Fruit fly (Drosophila melanogaster) whole organism, adult: ENCODE results near the gene CG31848.

Source experiments
- CG11617 ChIP-seq: fragments of 200-800 bp; sonication (Bioruptor generic); optimal IDR thresholded peaks from 2 replicates; lab custom pipeline; 2017; ENCODE audit warnings: mild to moderate bottlenecking, missing biosample characterization, missing genetic modification reagents, missing genetic modification characterization
- CG12768 ChIP-seq: fragments of 200-800 bp; sonication (Bioruptor generic); optimal IDR thresholded peaks from 2 replicates; lab custom pipeline; 2017; ENCODE audit warnings: missing biosample characterization, missing genetic modification characterization, mild to moderate bottlenecking, moderate library complexity, missing genetic modification reagents
- CG14711 ChIP-seq: fragments of 200-800 bp; sonication (Bioruptor generic); optimal IDR thresholded peaks from 2 replicates; lab custom pipeline; 2018; ENCODE audit warnings: missing biosample characterization, mild to moderate bottlenecking, missing genetic modification characterization, moderate library complexity
- CG1620 ChIP-seq: fragments of 200-800 bp; sonication (Bioruptor generic); optimal IDR thresholded peaks from 2 replicates; lab custom pipeline; 2016; ENCODE audit warnings: missing biosample characterization, missing genetic modification characterization
- CG33017 ChIP-seq: fragments of 200-800 bp; sonication (Bioruptor generic); optimal IDR thresholded peaks from 2 replicates; lab custom pipeline; 2018; ENCODE audit warnings: missing biosample characterization, mild to moderate bottlenecking, missing genetic modification characterization, moderate library complexity
- CG5204 ChIP-seq: fragments of 200-800 bp; sonication (Bioruptor generic); optimal IDR thresholded peaks from 2 replicates; lab custom pipeline; 2016; ENCODE audit warnings: missing biosample characterization, missing genetic modification characterization
- CG7045 ChIP-seq: fragments of 200-800 bp; sonication (Bioruptor generic); optimal IDR thresholded peaks from 2 replicates; lab custom pipeline; 2017; ENCODE audit warnings: missing biosample characterization, mild to moderate bottlenecking, missing genetic modification characterization
- CG7101 ChIP-seq: fragments of 200-800 bp; sonication (Bioruptor generic); optimal IDR thresholded peaks from 2 replicates; lab custom pipeline; 2018; ENCODE audit warnings: missing biosample characterization, mild to moderate bottlenecking, missing genetic modification characterization, moderate library complexity
- Clk ChIP-seq: fragments of 200-800 bp; sonication (Bioruptor generic); optimal IDR thresholded peaks from 2 replicates; lab custom pipeline; 2017; ENCODE audit warnings: missing biosample characterization, missing genetic modification characterization
- Crg-1 ChIP-seq: fragments of 200-800 bp; sonication (Bioruptor generic); optimal IDR thresholded peaks from 2 replicates; lab custom pipeline; 2016; ENCODE audit warnings: missing biosample characterization, missing genetic modification characterization
- Hr96 ChIP-seq: fragments of 200-800 bp; sonication (Bioruptor generic); optimal IDR thresholded peaks from 2 replicates; lab custom pipeline; 2016; ENCODE audit warnings: missing biosample characterization, missing genetic modification characterization
- Mnt ChIP-seq: fragments of 200-800 bp; sonication (Bioruptor generic); optimal IDR thresholded peaks from 2 replicates; lab custom pipeline; 2016; ENCODE audit warnings: missing biosample characterization, mild to moderate bottlenecking, missing genetic modification characterization
- bab1 ChIP-seq: fragments of 200-800 bp; sonication (Bioruptor generic); optimal IDR thresholded peaks from 3 replicates; lab custom pipeline; 2019; ENCODE audit warnings: missing biosample characterization, mild to moderate bottlenecking, missing genetic modification characterization, moderate library complexity
- cic ChIP-seq: fragments of 200-800 bp; sonication (Bioruptor generic); optimal IDR thresholded peaks from 2 replicates; lab custom pipeline; 2017; ENCODE audit warnings: missing biosample characterization, mild to moderate bottlenecking, missing genetic modification characterization, moderate library complexity
- cnc ChIP-seq, 2 experiments: fragments of >200 bp; optimal IDR thresholded peaks; 2 replicates each; lab custom pipeline; 2017
- kay ChIP-seq: fragments of 200-800 bp; sonication (Bioruptor generic); peaks from one replicate; lab custom pipeline; 2016; ENCODE audit warnings: missing biosample characterization, missing genetic modification characterization, borderline replicate concordance
- ovo ChIP-seq: fragments of 200-800 bp; sonication (Bioruptor generic); optimal IDR thresholded peaks from 2 replicates; lab custom pipeline; 2016; ENCODE audit warnings: missing biosample characterization, missing genetic modification characterization
- pad ChIP-seq: fragments of 200-800 bp; sonication (Bioruptor generic); optimal IDR thresholded peaks from 3 replicates; lab custom pipeline; 2017; ENCODE audit warnings: missing biosample characterization, missing genetic modification characterization, mild to moderate bottlenecking, moderate library complexity, missing genetic modification reagents
- tj ChIP-seq: fragments of 200-800 bp; sonication (Bioruptor generic); optimal IDR thresholded peaks from 3 replicates; lab custom pipeline; 2017; ENCODE audit warnings: missing biosample characterization, mild to moderate bottlenecking, missing genetic modification characterization, moderate library complexity
- toe ChIP-seq: fragments of 200-800 bp; sonication (Bioruptor generic); optimal IDR thresholded peaks from 2 replicates; lab custom pipeline; 2016; ENCODE audit warnings: missing biosample characterization, missing genetic modification characterization

The CG31848 gene

DNA sequence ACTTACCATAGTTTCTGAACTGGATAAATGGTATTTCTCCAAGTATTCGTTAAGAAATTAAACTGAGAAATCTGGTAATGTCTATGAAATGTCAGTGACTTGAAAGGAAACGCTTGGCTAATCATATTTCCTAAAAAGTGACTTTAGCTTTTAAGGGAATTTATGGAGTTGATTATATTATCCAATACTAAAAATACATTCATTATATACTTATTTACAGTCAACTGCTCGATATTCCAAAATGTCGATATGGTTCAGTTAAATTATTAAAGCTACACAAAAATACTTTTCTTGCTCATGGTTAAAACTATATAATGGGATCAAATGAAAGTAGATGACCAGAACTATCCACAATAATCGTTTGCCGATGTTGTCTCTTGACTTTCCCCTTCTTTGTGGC lies at the start of gene CG31848:
CG31848 (minus strand) TSS at position 101 of the 400 bp plus-strand sequence.
- TF ChIP-seq Crg-1 (GFP tag; lab: Kevin White, UChicago), result no peak
- TF ChIP-seq tj, result no peak
- TF ChIP-seq toe (GFP tag; lab: Kevin White, UChicago), result no peak
- TF ChIP-seq ovo (GFP tag; lab: Kevin White, UChicago), result no peak
- TF ChIP-seq Mnt, result no peak
- no peak for TF ChIP-seq kay (GFP tag; lab: Kevin White, UChicago)
- TF ChIP-seq CG7101 (tag; lab: Kevin White, UChicago), result no peak
- no peak for TF ChIP-seq bab1 (GFP tag; lab: Kevin White, UChicago)
- TF ChIP-seq cic (GFP tag; lab: Kevin White, UChicago), result no peak
- TF ChIP-seq cnc (optimal IDR thresholded peaks at IDR 0.05; lab: Kevin White, UChicago), result no peak

DNA sequence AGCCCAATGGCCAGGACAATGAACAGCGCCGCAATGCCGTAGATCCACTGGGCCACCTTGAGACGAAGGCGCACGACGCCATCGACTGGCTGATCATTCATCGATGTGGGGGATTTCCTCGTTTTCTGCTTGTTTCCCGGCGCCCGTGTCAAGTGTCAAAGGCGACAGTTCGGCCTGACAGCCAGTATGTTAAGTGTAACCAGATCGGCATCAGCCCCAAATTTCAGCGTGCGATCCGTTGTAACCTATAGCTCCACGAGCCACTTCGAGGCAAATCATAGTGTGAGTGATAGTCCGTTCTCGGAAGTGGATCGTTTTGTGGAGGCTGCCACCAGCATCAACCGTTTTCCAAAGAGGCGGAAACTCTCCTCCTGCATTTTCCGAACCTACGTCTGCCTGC lies 41.0 kb upstream of the CG31848 start, which contains the start of gene CG43779:
CG43779 (minus strand) TSS at position 101 of the 400 bp plus-strand sequence.
- no peak for TF ChIP-seq Mnt
- TF ChIP-seq pad (GFP tag; lab: Kevin White, UChicago), result no peak
- TF ChIP-seq CG7045 (GFP tag; lab: Kevin White, UChicago), result no peak
- TF ChIP-seq cnc (optimal IDR thresholded peaks at IDR 0.05; lab: Kevin White, UChicago), result no peak
- no peak for TF ChIP-seq Crg-1 (GFP tag; lab: Kevin White, UChicago)
- no peak for TF ChIP-seq CG11617
- TF ChIP-seq CG33017, result no peak
- no peak for TF ChIP-seq Hr96 (GFP tag; lab: Kevin White, UChicago)
- no peak for TF ChIP-seq Clk (GFP tag; lab: Kevin White, UChicago)

DNA sequence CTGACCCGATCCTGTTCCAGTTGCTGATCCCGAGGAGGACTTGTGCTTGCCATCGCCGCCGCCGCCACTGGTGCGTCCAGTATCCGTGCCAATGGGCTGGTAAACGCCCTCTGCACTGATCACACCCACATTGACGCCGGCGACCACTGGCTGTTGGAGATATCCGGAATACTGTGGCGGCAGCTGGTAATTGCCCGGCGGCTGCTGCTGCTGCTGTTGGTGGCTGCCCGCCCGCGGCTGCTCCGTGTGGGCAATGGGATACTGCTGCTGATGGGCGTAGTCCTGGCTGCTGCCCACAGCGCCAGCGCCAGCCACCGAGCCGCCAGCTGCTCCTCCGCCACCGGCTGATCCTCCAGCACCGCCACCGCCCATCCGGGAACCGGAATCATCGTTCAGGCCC lies 39.3 kb upstream of the CG31848 start:
- TF ChIP-seq CG14711 (no peak), pad (GFP tag; lab: Kevin White, UChicago) (no peak), CG7101 (tag; lab: Kevin White, UChicago) (no peak), CG12768 (GFP tag; lab: Kevin White, UChicago) (no peak), cnc (optimal IDR thresholded peaks at IDR 0.05; lab: Kevin White, UChicago) (no peak), cic (GFP tag; lab: Kevin White, UChicago) (no peak), Hr96 (GFP tag; lab: Kevin White, UChicago) (no peak), bab1 (GFP tag; lab: Kevin White, UChicago) (no peak)

DNA sequence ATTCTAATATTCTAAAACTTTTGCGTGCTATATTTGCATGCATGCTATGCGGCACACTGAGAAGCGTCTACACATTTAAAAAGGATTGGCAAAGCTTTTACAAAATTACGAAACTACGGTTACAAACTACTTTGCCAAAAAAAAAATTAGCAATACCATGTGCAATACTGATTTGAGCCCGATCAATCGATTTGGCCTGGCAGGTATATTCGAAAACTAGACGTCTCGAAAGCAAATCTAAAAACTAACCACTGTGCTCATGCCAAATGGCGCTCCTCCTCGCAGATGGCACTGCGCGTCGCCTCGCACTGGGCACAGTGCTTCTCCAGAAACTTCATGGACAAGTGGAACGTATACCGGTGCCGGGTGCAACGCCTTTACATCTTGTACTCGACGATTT lies 38.8 kb upstream of the CG31848 start, which contains the start of gene CG16825:
CG16825 (plus strand) TSS at position 301 of the 400 bp plus-strand sequence.
- TF ChIP-seq cnc (optimal IDR thresholded peaks at IDR 0.05; lab: Kevin White, UChicago), result no peak
- TF ChIP-seq kay (GFP tag; lab: Kevin White, UChicago), result no peak
- no peak for TF ChIP-seq Mnt
- no peak for TF ChIP-seq Crg-1 (GFP tag; lab: Kevin White, UChicago)
- no peak for TF ChIP-seq CG11617
- TF ChIP-seq cic (GFP tag; lab: Kevin White, UChicago), result no peak
- no peak for TF ChIP-seq CG7101 (tag; lab: Kevin White, UChicago)
- no peak for TF ChIP-seq bab1 (GFP tag; lab: Kevin White, UChicago)
- no peak for TF ChIP-seq Clk (GFP tag; lab: Kevin White, UChicago)
- TF ChIP-seq Hr96 (GFP tag; lab: Kevin White, UChicago), result no peak
- no peak for TF ChIP-seq CG5204
- TF ChIP-seq ovo (GFP tag; lab: Kevin White, UChicago), result no peak
- TF ChIP-seq CG12768 (GFP tag; lab: Kevin White, UChicago), result no peak
- no peak for TF ChIP-seq toe (GFP tag; lab: Kevin White, UChicago)
- no peak for TF ChIP-seq CG14711
- no peak for TF ChIP-seq CG7045 (GFP tag; lab: Kevin White, UChicago)
- no peak for TF ChIP-seq pad (GFP tag; lab: Kevin White, UChicago)
- no peak for TF ChIP-seq CG1620

DNA sequence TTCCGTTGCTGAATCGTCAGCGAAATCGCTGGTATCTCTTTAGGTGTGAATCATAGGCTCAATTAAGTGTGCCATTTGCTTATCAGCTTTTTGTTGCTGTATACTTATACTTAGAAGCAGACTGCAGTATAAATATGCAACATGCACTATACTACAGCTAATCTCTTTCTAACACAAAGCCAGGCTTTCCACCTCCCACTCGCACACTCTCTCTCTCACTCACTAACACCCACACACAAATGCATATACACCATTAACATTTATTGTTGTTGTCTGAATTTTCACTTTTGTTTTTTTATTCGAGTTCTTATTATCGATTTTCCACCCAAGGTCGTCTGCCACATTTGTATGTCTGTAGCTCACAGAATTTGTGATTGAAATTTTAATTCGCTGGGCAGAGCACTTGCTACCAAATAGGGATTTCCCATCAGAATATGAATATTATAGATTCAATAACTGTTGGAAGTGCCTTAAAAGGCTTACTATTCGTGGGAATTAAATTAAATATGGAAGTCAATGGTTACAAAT lies 31.1 kb upstream of the CG31848 start:
- TF ChIP-seq kay (GFP tag; lab: Kevin White, UChicago) (peak; percentile 94), pad (GFP tag; lab: Kevin White, UChicago) (no peak), bab1 (GFP tag; lab: Kevin White, UChicago) (no peak), Hr96 (GFP tag; lab: Kevin White, UChicago) (no peak), CG1620 (no peak), Mnt (no peak), cic (GFP tag; lab: Kevin White, UChicago) (peak; percentile 68)

DNA sequence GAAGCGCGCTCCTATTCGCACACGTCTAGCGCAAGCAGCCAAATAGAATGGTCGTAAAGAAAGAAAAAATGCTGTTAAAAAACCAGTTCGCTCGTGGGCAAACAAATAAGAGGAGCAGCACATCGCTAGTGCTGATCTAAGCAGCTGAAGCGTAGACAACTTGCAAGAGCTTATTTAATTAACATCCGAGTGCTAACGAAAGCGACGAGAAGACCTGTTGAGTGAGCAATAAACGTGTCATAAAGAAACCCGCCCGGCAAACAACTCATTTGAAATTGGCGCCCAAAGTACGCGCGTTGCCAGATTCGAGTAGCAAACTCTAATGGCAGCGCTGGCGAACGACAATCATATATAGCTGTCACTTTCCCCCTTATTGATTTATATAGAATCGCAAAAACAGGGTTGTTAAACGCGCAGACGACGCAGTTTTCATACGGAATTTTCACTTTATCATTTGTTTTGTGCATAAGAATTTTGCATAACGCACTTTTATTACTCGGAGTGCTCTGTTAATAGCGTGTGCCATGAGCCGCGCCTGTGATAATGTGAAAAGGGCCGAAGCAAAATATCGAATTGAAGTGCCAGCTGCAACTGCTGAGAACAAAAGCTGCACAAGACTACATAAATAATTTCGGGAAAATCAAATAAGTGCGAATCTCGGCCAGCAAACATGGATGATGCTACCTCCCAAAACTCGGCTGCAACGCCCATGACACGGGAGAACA lies 30.5 kb upstream of the CG31848 start:
- TF ChIP-seq cic (GFP tag; lab: Kevin White, UChicago) (no peak), CG12768 (GFP tag; lab: Kevin White, UChicago) (peak; percentile 6), CG7045 (GFP tag; lab: Kevin White, UChicago) (no peak), toe (GFP tag; lab: Kevin White, UChicago) (no peak), CG14711 (peak; percentile 65), tj (peak; percentile 92), CG11617 (no peak), pad (GFP tag; lab: Kevin White, UChicago) (peak; percentile 22), Mnt (peak; percentile 32)
